Worm (Caenorhabditis elegans) whole organism, late embryonic: ENCODE data around the gene F39E9.6.

Experiments used
- C38D4.7 ChIP-seq: fragments of 200-800 bp; sonication (Bioruptor generic); optimal IDR thresholded peaks from 2 replicates; lab custom pipeline; 2018; ENCODE audit warnings: mild to moderate bottlenecking, missing genetic modification characterization, moderate library complexity, missing compliant biosample characterization
- F13H6.1 ChIP-seq: sonication (generic microtip); optimal IDR thresholded peaks from 2 replicates; lab custom pipeline; 2016; ENCODE audit warnings: missing genetic modification characterization, missing compliant biosample characterization
- K02D7.2 ChIP-seq: sonication (generic microtip); optimal IDR thresholded peaks from 2 replicates; lab custom pipeline; 2017; ENCODE audit warnings: mild to moderate bottlenecking, missing genetic modification characterization, missing compliant biosample characterization
- K09A11.1 ChIP-seq: sonication (generic microtip); optimal IDR thresholded peaks from 2 replicates; lab custom pipeline; 2017; ENCODE audit warnings: antibody characterized with exemption, mild to moderate bottlenecking, missing genetic modification characterization, missing compliant biosample characterization; ENCODE audit not compliant: insufficient read depth
- T23F11.4 ChIP-seq: fragments of 200-800 bp; sonication (Bioruptor generic); optimal IDR thresholded peaks from 2 replicates; lab custom pipeline; 2018; ENCODE audit warnings: mild to moderate bottlenecking, missing genetic modification characterization, missing compliant biosample characterization
- Y22D7AL.16 ChIP-seq: sonication (generic microtip); optimal IDR thresholded peaks from 2 replicates; lab custom pipeline; 2016; ENCODE audit warnings: missing genetic modification characterization, missing compliant biosample characterization
- ahr-1 ChIP-seq: sonication (generic microtip); optimal IDR thresholded peaks from 2 replicates; lab custom pipeline; 2016; ENCODE audit warnings: missing genetic modification characterization, missing compliant biosample characterization
- ceh-14 ChIP-seq: sonication (generic microtip); optimal IDR thresholded peaks from 2 replicates; lab custom pipeline; 2016; ENCODE audit warnings: missing genotype, missing genetic modification characterization, missing compliant biosample characterization
- ceh-19 ChIP-seq: fragments of 200-800 bp; sonication (Bioruptor generic); optimal IDR thresholded peaks from 2 replicates; lab custom pipeline; 2018; ENCODE audit warnings: mild to moderate bottlenecking, missing genetic modification characterization, missing compliant biosample characterization
- ceh-2 ChIP-seq: sonication (generic microtip); optimal IDR thresholded peaks from 2 replicates; lab custom pipeline; 2016; ENCODE audit warnings: missing genotype, missing genetic modification characterization, missing compliant biosample characterization
- ceh-22 ChIP-seq: sonication (generic microtip); optimal IDR thresholded peaks from 2 replicates; lab custom pipeline; 2017; ENCODE audit warnings: missing biosample characterization, missing genetic modification characterization
- ceh-31 ChIP-seq: sonication (generic microtip); optimal IDR thresholded peaks from 2 replicates; lab custom pipeline; 2016; ENCODE audit warnings: missing genetic modification characterization, missing compliant biosample characterization
- ceh-34 ChIP-seq: sonication (generic microtip); optimal IDR thresholded peaks from 2 replicates; lab custom pipeline; 2016; ENCODE audit warnings: mild to moderate bottlenecking, missing genetic modification characterization, missing compliant biosample characterization
- ceh-6 ChIP-seq: fragments of 200-800 bp; sonication (Bioruptor generic); optimal IDR thresholded peaks from 2 replicates; lab custom pipeline; 2018; ENCODE audit warnings: mild to moderate bottlenecking, missing genetic modification characterization, missing compliant biosample characterization
- ceh-9 ChIP-seq: sonication (generic microtip); optimal IDR thresholded peaks from 2 replicates; lab custom pipeline; 2016; ENCODE audit warnings: mild to moderate bottlenecking, missing genetic modification characterization, inconsistent platforms, missing compliant biosample characterization
- che-1 ChIP-seq: sonication (generic microtip); optimal IDR thresholded peaks from 2 replicates; lab custom pipeline; 2016; ENCODE audit warnings: mild to moderate bottlenecking, missing genetic modification characterization, missing compliant biosample characterization
- dmd-4 ChIP-seq: sonication (generic microtip); optimal IDR thresholded peaks from 2 replicates; lab custom pipeline; 2016; ENCODE audit warnings: borderline replicate concordance, missing genetic modification characterization, missing compliant biosample characterization
- dve-1 ChIP-seq: sonication (generic microtip); optimal IDR thresholded peaks from 2 replicates; lab custom pipeline; 2017; ENCODE audit warnings: antibody characterized with exemption, mild to moderate bottlenecking, missing genetic modification characterization, missing compliant biosample characterization
- elt-2 ChIP-seq: sonication (generic microtip); optimal IDR thresholded peaks from 2 replicates; lab custom pipeline; 2016; ENCODE audit warnings: missing genetic modification reagents, missing genetic modification characterization, missing compliant biosample characterization
- ets-4 ChIP-seq: sonication (generic microtip); optimal IDR thresholded peaks from 2 replicates; lab custom pipeline; 2016; ENCODE audit warnings: missing genetic modification characterization, missing compliant biosample characterization
- fax-1 ChIP-seq: sonication (generic microtip); optimal IDR thresholded peaks from 2 replicates; lab custom pipeline; 2016; ENCODE audit warnings: missing genotype, missing genetic modification characterization, missing compliant biosample characterization
- fkh-10 ChIP-seq: fragments of 150-350 bp; optimal IDR thresholded peaks from 2 replicates; lab custom pipeline; 2014; ENCODE audit warnings: missing biosample characterization, missing genetic modification reagents, missing genetic modification characterization
- hlh-15 ChIP-seq: sonication (generic microtip); optimal IDR thresholded peaks from 2 replicates; lab custom pipeline; 2016; ENCODE audit warnings: missing genetic modification characterization, missing compliant biosample characterization
- madf-2 ChIP-seq: sonication (generic microtip); optimal IDR thresholded peaks from 2 replicates; lab custom pipeline; 2017; ENCODE audit warnings: missing genetic modification characterization, missing compliant biosample characterization
- mec-3 ChIP-seq: sonication (generic microtip); optimal IDR thresholded peaks from 2 replicates; lab custom pipeline; 2016; ENCODE audit warnings: borderline replicate concordance, missing genetic modification characterization, missing compliant biosample characterization
- nhr-11 ChIP-seq: fragments of 150-350 bp; optimal IDR thresholded peaks from 2 replicates; lab custom pipeline; 2014; ENCODE audit warnings: missing biosample characterization, missing genetic modification characterization
- npax-4 ChIP-seq: sonication (generic microtip); optimal IDR thresholded peaks from 2 replicates; lab custom pipeline; 2016; ENCODE audit warnings: missing genetic modification characterization, missing compliant biosample characterization
- odd-2 ChIP-seq: sonication (generic microtip); optimal IDR thresholded peaks from 2 replicates; lab custom pipeline; 2017; ENCODE audit warnings: antibody characterized with exemption, mild to moderate bottlenecking, missing genetic modification characterization, missing compliant biosample characterization
- pag-3 ChIP-seq: sonication (generic microtip); optimal IDR thresholded peaks from 2 replicates; lab custom pipeline; 2016; ENCODE audit warnings: missing compliant biosample characterization, missing genetic modification characterization, borderline replicate concordance
- pat-9 ChIP-seq: fragments of 200-800 bp; sonication (Bioruptor generic); optimal IDR thresholded peaks from 2 replicates; lab custom pipeline; 2018; ENCODE audit warnings: mild to moderate bottlenecking, missing genetic modification characterization, moderate library complexity, missing compliant biosample characterization
- pros-1 ChIP-seq: fragments of 150-350 bp; optimal IDR thresholded peaks from 2 replicates; lab custom pipeline; 2014; ENCODE audit warnings: missing biosample characterization, missing genetic modification reagents, missing genetic modification characterization
- ref-2 ChIP-seq: sonication (generic microtip); optimal IDR thresholded peaks from 2 replicates; lab custom pipeline; 2016; ENCODE audit warnings: missing genetic modification characterization, missing compliant biosample characterization
- sox-2 ChIP-seq: fragments of 200-800 bp; sonication (Bioruptor generic); IDR thresholded peaks from 2 replicates; pipeline ENCODE4 v1.3.6; 2022; ENCODE audit warnings: missing genetic modification reagents, missing genetic modification characterization, missing compliant biosample characterization
- sox-4 ChIP-seq: sonication (generic microtip); optimal IDR thresholded peaks from 2 replicates; lab custom pipeline; 2017; ENCODE audit warnings: mild to moderate bottlenecking, missing genetic modification characterization, inconsistent platforms, missing compliant biosample characterization
- syd-9 ChIP-seq: sonication (generic microtip); optimal IDR thresholded peaks from 2 replicates; lab custom pipeline; 2016; ENCODE audit warnings: mild to moderate bottlenecking, missing genetic modification characterization, moderate library complexity, missing compliant biosample characterization
- tbx-7 ChIP-seq: sonication (generic microtip); optimal IDR thresholded peaks from 2 replicates; lab custom pipeline; 2016; ENCODE audit warnings: missing genotype, missing genetic modification characterization, missing compliant biosample characterization
- ttx-3 ChIP-seq: sonication (generic microtip); optimal IDR thresholded peaks from 2 replicates; lab custom pipeline; 2016; ENCODE audit warnings: missing genetic modification reagents, missing genetic modification characterization, missing compliant biosample characterization
- unc-3 ChIP-seq, 2 experiments: fragments of 200-800 bp in 1 of 2; sonication (Bioruptor generic) in 1 of 2; sonication (generic microtip) in 1 of 2; conservative IDR thresholded peaks in 1 of 2; optimal IDR thresholded peaks in 1 of 2; 2 replicates each; pipeline versions ENCODE4 v1.3.6 to Lab custom; 2016 to 2022; ENCODE audit warnings: missing compliant biosample characterization in 2 of 2, missing genetic modification characterization in 2 of 2, missing genetic modification reagents in 1 of 2
- unc-42 ChIP-seq: sonication (generic microtip); optimal IDR thresholded peaks from 2 replicates; lab custom pipeline; 2016; ENCODE audit warnings: missing genotype, missing genetic modification characterization, missing compliant biosample characterization
- unc-55 ChIP-seq: sonication (generic microtip); optimal IDR thresholded peaks from 2 replicates; lab custom pipeline; 2017; ENCODE audit warnings: missing biosample characterization, missing genetic modification reagents, missing genetic modification characterization
- zip-5 ChIP-seq: sonication (generic microtip); optimal IDR thresholded peaks from 2 replicates; lab custom pipeline; 2016; ENCODE audit warnings: missing genetic modification characterization, missing compliant biosample characterization

The F39E9.6 gene

ce11 chrII:3341989-3342388, 28.6 kb upstream of the F39E9.6 start, which contains the start of gene F14D2.11:
Gene F14D2.11, minus strand, starts transcription at chrII:3342089.
- no peak for TF ChIP-seq ahr-1 (tag; lab: Kevin White, UChicago)
- no peak for TF ChIP-seq K09A11.1 (tag; lab: Kevin White, UChicago)
- TF ChIP-seq pros-1 (tag; lab: Kevin White, UChicago) = no peak
- no peak for TF ChIP-seq ceh-31 (tag; lab: Kevin White, UChicago)
- no peak for TF ChIP-seq ceh-19 (GFP tag; lab: Kevin White, UChicago)
- TF ChIP-seq ref-2 = no peak
- TF ChIP-seq ceh-22 (tag; lab: Kevin White, UChicago) = no peak

DNA sequence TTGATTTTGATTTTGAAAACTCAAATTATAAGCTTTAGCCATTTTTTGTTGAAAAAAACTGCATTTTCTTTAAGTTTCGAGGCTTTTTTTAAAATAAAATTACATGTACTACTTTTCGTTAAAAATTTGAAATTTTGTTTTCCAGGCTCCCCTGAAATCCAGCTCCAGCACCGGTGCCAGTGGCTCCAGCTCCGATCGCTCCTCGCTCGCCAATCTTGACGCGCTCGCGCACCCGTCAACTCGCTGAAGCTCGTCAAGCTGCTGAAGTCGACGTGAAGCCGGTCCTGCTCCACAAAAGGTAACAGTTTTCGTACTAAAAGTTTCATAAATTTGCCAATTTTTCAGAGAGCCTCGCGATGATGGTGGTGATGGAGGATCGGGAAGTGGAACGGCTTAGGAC, 27.5 kb upstream of the F39E9.6 start:
- TF ChIP-seq odd-2 (tag; lab: Kevin White, UChicago) (no peak), unc-55 (no peak), unc-3 (GFP tag; conservative IDR thresholded peaks at IDR 0.05; lab: Robert Waterston, UW) (no peak), unc-3 (tag; optimal IDR thresholded peaks at IDR 0.05; lab: Kevin White, UChicago) (no peak), unc-42 (tag; lab: Kevin White, UChicago) (no peak), pag-3 (no peak), madf-2 (tag; lab: Kevin White, UChicago) (no peak), dve-1 (tag; lab: Kevin White, UChicago) (no peak), Y22D7AL.16 (no peak), zip-5 (tag; lab: Kevin White, UChicago) (no peak), ceh-34 (tag; lab: Kevin White, UChicago) (no peak), ceh-14 (tag; lab: Kevin White, UChicago) (no peak)

ce11 chrII:3340251-3340650, 26.9 kb upstream of the F39E9.6 start, which contains the start of gene F14D2.5:
Gene F14D2.5, plus strand, starts transcription at chrII:3340551.
- no peak for TF ChIP-seq sox-4 (tag; lab: Kevin White, UChicago)
- no peak for TF ChIP-seq syd-9 (tag; lab: Kevin White, UChicago)
- TF ChIP-seq ceh-22 (tag; lab: Kevin White, UChicago) = no peak
- TF ChIP-seq F13H6.1 (tag; lab: Kevin White, UChicago) = no peak
- TF ChIP-seq ttx-3 (tag; lab: Kevin White, UChicago) = no peak
- no peak for TF ChIP-seq ceh-14 (tag; lab: Kevin White, UChicago)
- TF ChIP-seq madf-2 (tag; lab: Kevin White, UChicago) = no peak
- no peak for TF ChIP-seq C38D4.7 (GFP tag; lab: Kevin White, UChicago)
- TF ChIP-seq tbx-7 (tag; lab: Kevin White, UChicago) = no peak
- TF ChIP-seq T23F11.4 (GFP tag; lab: Kevin White, UChicago) = no peak
- no peak for TF ChIP-seq sox-2
- no peak for TF ChIP-seq ceh-2 (tag; lab: Kevin White, UChicago)
- no peak for TF ChIP-seq ets-4
- no peak for TF ChIP-seq ceh-19 (GFP tag; lab: Kevin White, UChicago)
- no peak for TF ChIP-seq ahr-1 (tag; lab: Kevin White, UChicago)
- no peak for TF ChIP-seq ceh-9
- no peak for TF ChIP-seq nhr-11
- TF ChIP-seq odd-2 (tag; lab: Kevin White, UChicago) = no peak
- no peak for TF ChIP-seq dmd-4 (tag; lab: Kevin White, UChicago)
- no peak for TF ChIP-seq fax-1

DNA sequence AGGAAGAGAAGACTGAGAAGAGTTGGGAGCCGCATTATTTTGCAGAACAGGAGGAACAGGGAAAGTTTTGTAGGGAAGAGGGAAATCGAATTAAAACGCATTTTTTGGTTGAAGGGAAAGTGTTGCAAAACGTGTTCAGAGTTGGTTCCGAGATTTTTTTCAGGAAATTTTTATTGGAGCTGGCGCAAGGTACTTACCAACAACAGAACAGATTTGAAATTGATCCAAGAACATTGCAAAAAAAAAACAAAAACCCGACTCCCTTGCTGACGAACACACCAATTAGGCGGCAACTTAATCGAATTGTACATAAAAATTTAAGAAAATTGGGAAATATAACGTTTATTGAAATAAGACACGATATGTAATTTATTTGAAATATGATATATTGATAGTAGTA, 25.2 kb upstream of the F39E9.6 start, which contains the start of gene F14D2.7:
Gene F14D2.7, minus strand, starts transcription at position 101 of the 400 bp plus-strand sequence.
- TF ChIP-seq hlh-15 (tag; lab: Kevin White, UChicago) (no peak), unc-55 (no peak), che-1 (tag; lab: Kevin White, UChicago) (no peak)
- TF ChIP-seq, all 69 proteins: peak for 0

ce11 chrII:3337039-3337438, 23.7 kb upstream of the F39E9.6 start, which contains the start of gene F14D2.19:
Gene F14D2.19, minus strand, starts transcription at chrII:3337139.
- TF ChIP-seq fax-1 (no peak), syd-9 (tag; lab: Kevin White, UChicago) (no peak), tbx-7 (tag; lab: Kevin White, UChicago) (no peak), odd-2 (tag; lab: Kevin White, UChicago) (no peak), dmd-4 (tag; lab: Kevin White, UChicago) (no peak), ceh-2 (tag; lab: Kevin White, UChicago) (no peak), ceh-34 (tag; lab: Kevin White, UChicago) (no peak), fkh-10 (no peak), K02D7.2 (tag; lab: Kevin White, UChicago) (no peak), ref-2 (no peak), elt-2 (no peak), npax-4 (no peak), pat-9 (tag; lab: Kevin White, UChicago) (no peak), hlh-15 (tag; lab: Kevin White, UChicago) (no peak), mec-3 (tag; lab: Kevin White, UChicago) (no peak), che-1 (tag; lab: Kevin White, UChicago) (no peak), ceh-9 (no peak), ceh-6 (GFP tag; lab: Kevin White, UChicago) (no peak)
